Worm (Caenorhabditis elegans) whole organism, late embryonic: Measurements from ENCODE around the gene T23B7.3.
"Not testable (repeated sequence)": the region's sequence is repeated elsewhere in the genome, so short reads cannot be mapped to it uniquely, and the experiment has no call there.

ENCODE experiments used
- C08G9.2 ChIP-seq: sonication (generic microtip); optimal IDR thresholded peaks from 2 replicates; lab custom pipeline; 2016; ENCODE audit warnings: mild to moderate bottlenecking, missing genetic modification characterization, moderate library complexity, missing compliant biosample characterization
- C38D4.7 ChIP-seq: fragments of 200-800 bp; sonication (Bioruptor generic); optimal IDR thresholded peaks from 2 replicates; lab custom pipeline; 2018; ENCODE audit warnings: mild to moderate bottlenecking, missing genetic modification characterization, moderate library complexity, missing compliant biosample characterization
- K09A11.1 ChIP-seq: sonication (generic microtip); optimal IDR thresholded peaks from 2 replicates; lab custom pipeline; 2017; ENCODE audit warnings: antibody characterized with exemption, mild to moderate bottlenecking, missing genetic modification characterization, missing compliant biosample characterization; ENCODE audit not compliant: insufficient read depth
- ahr-1 ChIP-seq: sonication (generic microtip); optimal IDR thresholded peaks from 2 replicates; lab custom pipeline; 2016; ENCODE audit warnings: missing genetic modification characterization, missing compliant biosample characterization
- ceh-19 ChIP-seq: fragments of 200-800 bp; sonication (Bioruptor generic); optimal IDR thresholded peaks from 2 replicates; lab custom pipeline; 2018; ENCODE audit warnings: mild to moderate bottlenecking, missing genetic modification characterization, missing compliant biosample characterization
- ceh-2 ChIP-seq: sonication (generic microtip); optimal IDR thresholded peaks from 2 replicates; lab custom pipeline; 2016; ENCODE audit warnings: missing genotype, missing genetic modification characterization, missing compliant biosample characterization
- ceh-22 ChIP-seq: sonication (generic microtip); optimal IDR thresholded peaks from 2 replicates; lab custom pipeline; 2017; ENCODE audit warnings: missing biosample characterization, missing genetic modification characterization
- ceh-24 ChIP-seq: sonication (generic microtip); optimal IDR thresholded peaks from 2 replicates; lab custom pipeline; 2016; ENCODE audit warnings: mild to moderate bottlenecking, missing genetic modification characterization, missing compliant biosample characterization
- ceh-31 ChIP-seq: sonication (generic microtip); optimal IDR thresholded peaks from 2 replicates; lab custom pipeline; 2016; ENCODE audit warnings: missing genetic modification characterization, missing compliant biosample characterization
- ceh-34 ChIP-seq: sonication (generic microtip); optimal IDR thresholded peaks from 2 replicates; lab custom pipeline; 2016; ENCODE audit warnings: mild to moderate bottlenecking, missing genetic modification characterization, missing compliant biosample characterization
- ceh-45 ChIP-seq: fragments of 200-800 bp; sonication (Bioruptor generic); IDR thresholded peaks from 2 replicates; pipeline ENCODE4 v1.3.6; 2022; ENCODE audit warnings: missing genetic modification reagents, missing genetic modification characterization, missing compliant biosample characterization
- ceh-6 ChIP-seq: fragments of 200-800 bp; sonication (Bioruptor generic); optimal IDR thresholded peaks from 2 replicates; lab custom pipeline; 2018; ENCODE audit warnings: mild to moderate bottlenecking, missing genetic modification characterization, missing compliant biosample characterization
- dmd-4 ChIP-seq: sonication (generic microtip); optimal IDR thresholded peaks from 2 replicates; lab custom pipeline; 2016; ENCODE audit warnings: borderline replicate concordance, missing genetic modification characterization, missing compliant biosample characterization
- elt-2 ChIP-seq: sonication (generic microtip); optimal IDR thresholded peaks from 2 replicates; lab custom pipeline; 2016; ENCODE audit warnings: missing genetic modification reagents, missing genetic modification characterization, missing compliant biosample characterization
- elt-4 ChIP-seq: sonication (generic microtip); optimal IDR thresholded peaks from 2 replicates; lab custom pipeline; 2016; ENCODE audit warnings: missing genetic modification characterization, missing compliant biosample characterization
- ets-4 ChIP-seq: sonication (generic microtip); optimal IDR thresholded peaks from 2 replicates; lab custom pipeline; 2016; ENCODE audit warnings: missing genetic modification characterization, missing compliant biosample characterization
- eyg-1 ChIP-seq: sonication (generic microtip); optimal IDR thresholded peaks from 2 replicates; lab custom pipeline; 2016; ENCODE audit warnings: missing genotype, missing genetic modification characterization, missing compliant biosample characterization
- gmeb-2 ChIP-seq: sonication (generic microtip); optimal IDR thresholded peaks from 2 replicates; lab custom pipeline; 2016; ENCODE audit warnings: missing genetic modification characterization, inconsistent platforms, missing compliant biosample characterization
- hlh-15 ChIP-seq: sonication (generic microtip); optimal IDR thresholded peaks from 2 replicates; lab custom pipeline; 2016; ENCODE audit warnings: missing genetic modification characterization, missing compliant biosample characterization
- hlh-6 ChIP-seq: sonication (generic microtip); optimal IDR thresholded peaks from 2 replicates; lab custom pipeline; 2016; ENCODE audit warnings: missing genotype, missing genetic modification characterization, missing compliant biosample characterization
- hlh-8 ChIP-seq: sonication (generic microtip); optimal IDR thresholded peaks from 2 replicates; lab custom pipeline; 2016; ENCODE audit warnings: missing genotype, missing genetic modification characterization, missing compliant biosample characterization
- madf-2 ChIP-seq: sonication (generic microtip); optimal IDR thresholded peaks from 2 replicates; lab custom pipeline; 2017; ENCODE audit warnings: missing genetic modification characterization, missing compliant biosample characterization
- nfya-1 ChIP-seq: sonication (generic microtip); optimal IDR thresholded peaks from 2 replicates; lab custom pipeline; 2017; ENCODE audit warnings: missing genetic modification characterization, mild to moderate bottlenecking, missing compliant biosample characterization, antibody characterized with exemption, moderate library complexity
- nhr-11 ChIP-seq: fragments of 150-350 bp; optimal IDR thresholded peaks from 2 replicates; lab custom pipeline; 2014; ENCODE audit warnings: missing biosample characterization, missing genetic modification characterization
- nhr-232 ChIP-seq: sonication (generic microtip); optimal IDR thresholded peaks from 2 replicates; lab custom pipeline; 2016; ENCODE audit warnings: missing genetic modification characterization, missing compliant biosample characterization
- pag-3 ChIP-seq: sonication (generic microtip); optimal IDR thresholded peaks from 2 replicates; lab custom pipeline; 2016; ENCODE audit warnings: missing compliant biosample characterization, missing genetic modification characterization, borderline replicate concordance
- pat-9 ChIP-seq: fragments of 200-800 bp; sonication (Bioruptor generic); optimal IDR thresholded peaks from 2 replicates; lab custom pipeline; 2018; ENCODE audit warnings: mild to moderate bottlenecking, missing genetic modification characterization, moderate library complexity, missing compliant biosample characterization
- pax-1 ChIP-seq: fragments of 150-350 bp; optimal IDR thresholded peaks from 2 replicates; lab custom pipeline; 2014; ENCODE audit warnings: missing biosample characterization, missing genetic modification characterization
- pha-2 ChIP-seq: sonication (generic microtip); optimal IDR thresholded peaks from 2 replicates; lab custom pipeline; 2017; ENCODE audit warnings: mild to moderate bottlenecking, missing genetic modification characterization, missing compliant biosample characterization
- pha-4 ChIP-seq: fragments of 150-350 bp; optimal IDR thresholded peaks from 2 replicates; lab custom pipeline; 2018; ENCODE audit warnings: missing biosample characterization, missing genetic modification reagents, missing genetic modification characterization
- pqm-1 ChIP-seq: sonication (generic microtip); optimal IDR thresholded peaks from 2 replicates; lab custom pipeline; 2016; ENCODE audit warnings: missing genetic modification characterization, missing compliant biosample characterization
- rnt-1 ChIP-seq: sonication (generic microtip); optimal IDR thresholded peaks from 2 replicates; lab custom pipeline; 2016; ENCODE audit warnings: missing genetic modification characterization, missing compliant biosample characterization
- sdc-2 ChIP-seq: sonication (generic microtip); optimal IDR thresholded peaks from 2 replicates; lab custom pipeline; 2016; ENCODE audit warnings: missing genotype, missing genetic modification characterization, missing compliant biosample characterization
- sox-2 ChIP-seq: fragments of 200-800 bp; sonication (Bioruptor generic); IDR thresholded peaks from 2 replicates; pipeline ENCODE4 v1.3.6; 2022; ENCODE audit warnings: missing genetic modification reagents, missing genetic modification characterization, missing compliant biosample characterization
- tbx-2 ChIP-seq: sonication (generic microtip); optimal IDR thresholded peaks from 2 replicates; lab custom pipeline; 2016; ENCODE audit warnings: missing genetic modification characterization, missing compliant biosample characterization
- tbx-7 ChIP-seq: sonication (generic microtip); optimal IDR thresholded peaks from 2 replicates; lab custom pipeline; 2016; ENCODE audit warnings: missing genotype, missing genetic modification characterization, missing compliant biosample characterization
- unc-42 ChIP-seq: sonication (generic microtip); optimal IDR thresholded peaks from 2 replicates; lab custom pipeline; 2016; ENCODE audit warnings: missing genotype, missing genetic modification characterization, missing compliant biosample characterization
- zip-5 ChIP-seq: sonication (generic microtip); optimal IDR thresholded peaks from 2 replicates; lab custom pipeline; 2016; ENCODE audit warnings: missing genetic modification characterization, missing compliant biosample characterization
- ztf-16 ChIP-seq: sonication (generic microtip); optimal IDR thresholded peaks from 2 replicates; lab custom pipeline; 2017; ENCODE audit warnings: missing genetic modification characterization, missing compliant biosample characterization

The T23B7.3 gene

DNA sequence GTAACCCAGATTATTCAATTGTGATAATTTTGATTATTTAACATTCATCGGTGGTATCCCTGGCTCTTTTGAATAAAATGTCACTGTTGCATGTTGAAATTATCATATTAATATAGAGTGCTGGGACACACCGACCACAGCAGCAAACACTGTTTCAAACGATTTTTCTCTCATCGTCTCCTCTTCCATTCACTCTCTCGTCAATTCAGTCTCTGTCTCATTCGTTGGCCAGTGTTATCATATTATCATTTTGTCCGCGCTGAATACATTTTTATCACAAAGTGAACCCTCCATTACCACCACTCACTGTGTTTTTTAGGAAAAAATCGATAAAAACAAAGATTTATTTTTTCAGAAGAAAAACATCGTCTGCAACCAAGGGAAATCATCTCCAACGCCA lies 7.1 kb downstream of the T23B7.3 start:
- no peak for TF ChIP-seq pqm-1 (tag; lab: Kevin White, UChicago)
- no peak for TF ChIP-seq pat-9 (tag; lab: Kevin White, UChicago)
- TF ChIP-seq ztf-16 (tag; lab: Kevin White, UChicago), result no peak
- TF ChIP-seq K09A11.1, result no peak
- TF ChIP-seq eyg-1 (tag; lab: Kevin White, UChicago), result no peak
- no peak for TF ChIP-seq sox-2
- no peak for TF ChIP-seq ceh-2
- no peak for TF ChIP-seq ets-4 (tag; lab: Kevin White, UChicago)
- peak; percentile 98 for TF ChIP-seq elt-2

ce11 chrII:4857873-4858364 lies 7.9 kb downstream of the T23B7.3 start, which contains the start of gene F11G11.5:
TSS of gene F11G11.5 (plus strand) at chrII:4857923.
- TF ChIP-seq elt-4 (tag; lab: Kevin White, UChicago), result no peak
- no peak for TF ChIP-seq K09A11.1
- TF ChIP-seq elt-2, result no peak
- TF ChIP-seq dmd-4, result no peak
- TF ChIP-seq, all 69 proteins: peak for 0

DNA sequence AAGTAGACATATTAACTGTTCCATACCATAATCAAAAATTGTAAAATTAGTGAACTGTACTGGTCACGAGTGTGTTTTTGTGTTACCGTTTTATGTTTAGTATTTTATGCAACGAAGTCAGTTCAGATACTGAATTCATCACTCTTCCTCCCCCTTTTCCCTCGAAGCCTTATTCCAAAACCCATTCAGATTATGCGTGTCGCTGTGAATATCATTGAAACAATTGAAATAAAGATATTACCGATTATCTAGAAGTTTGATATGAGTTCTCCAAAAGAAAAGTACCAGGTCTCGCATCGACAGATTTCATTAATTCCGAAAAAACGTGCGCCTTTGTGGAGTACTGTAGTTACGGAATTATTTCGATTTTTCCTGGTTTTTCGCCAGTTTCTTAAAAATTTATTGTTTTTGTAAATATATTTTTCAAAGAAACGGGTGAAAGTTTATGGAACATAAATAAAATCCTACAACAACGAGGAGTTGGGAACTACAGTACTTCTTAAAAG lies 9.0 kb downstream of the T23B7.3 start:
- TF ChIP-seq sdc-2 (tag; lab: Kevin White, UChicago) (no peak), pha-2 (tag; lab: Kevin White, UChicago) (no peak), ceh-24 (no peak), tbx-7 (tag; lab: Kevin White, UChicago) (no peak), madf-2 (tag; lab: Kevin White, UChicago) (no peak), C38D4.7 (no peak), ceh-6 (GFP tag; lab: Kevin White, UChicago) (no peak), nfya-1 (tag; lab: Kevin White, UChicago) (no peak), tbx-2 (tag; lab: Kevin White, UChicago) (no peak), hlh-6 (tag; lab: Kevin White, UChicago) (no peak), pha-4 (tag; lab: Kevin White, UChicago) (no peak), ceh-45 (GFP tag; lab: Robert Waterston, UW) (no peak), gmeb-2 (no peak), C08G9.2 (tag; lab: Kevin White, UChicago) (no peak), nhr-11 (tag; lab: Kevin White, UChicago) (no peak)

ce11 chrII:4860260-4860659 lies 10.3 kb downstream of the T23B7.3 start, which contains the start of the genes nspd-5 and F11G11.4:
TSS of gene nspd-5 (minus strand) at chrII:4860360.
TSS of gene F11G11.4 (plus strand) at chrII:4860594.
- not testable (repeated sequence) for TF ChIP-seq ahr-1 (tag; lab: Kevin White, UChicago); hlh-8; ceh-45 (GFP tag; lab: Robert Waterston, UW)

ce11 chrII:4863357-4863756 lies 13.4 kb downstream of the T23B7.3 start, which contains the start of the genes mpst-4 and F11G11.14:
TSS of gene mpst-4 (minus strand) at chrII:4863457.
TSS of gene F11G11.14 (plus strand) at chrII:4863681.
- TF ChIP-seq nhr-232 (tag; lab: Kevin White, UChicago) (no peak), pag-3 (tag; lab: Kevin White, UChicago) (no peak), nfya-1 (tag; lab: Kevin White, UChicago) (no peak), madf-2 (tag; lab: Kevin White, UChicago) (no peak), nhr-11 (tag; lab: Kevin White, UChicago) (no peak), rnt-1 (tag; lab: Kevin White, UChicago) (no peak), eyg-1 (tag; lab: Kevin White, UChicago) (no peak), ceh-34 (no peak), hlh-15 (tag; lab: Kevin White, UChicago) (no peak), ceh-6 (GFP tag; lab: Kevin White, UChicago) (no peak), ceh-31 (tag; lab: Kevin White, UChicago) (no peak), unc-42 (tag; lab: Kevin White, UChicago) (no peak), ceh-19 (GFP tag; lab: Kevin White, UChicago) (no peak), ceh-22 (tag; lab: Kevin White, UChicago) (no peak), zip-5 (tag; lab: Kevin White, UChicago) (no peak), pax-1 (tag; lab: Kevin White, UChicago) (no peak)
